Worm (Caenorhabditis elegans) whole organism, midembryonic: ENCODE measurements around the gene F45B8.5.

Source experiments
- T22C8.4 ChIP-seq: fragments of 200-800 bp; sonication (Bioruptor generic); IDR thresholded peaks from 2 replicates; pipeline ENCODE4 v1.3.6; 2022; ENCODE audit warnings: missing genetic modification characterization, missing compliant biosample characterization
- cog-1 ChIP-seq: sonication (generic microtip); optimal IDR thresholded peaks from 2 replicates; lab custom pipeline; 2016; ENCODE audit warnings: missing genetic modification characterization, missing compliant biosample characterization
- flt-1 ChIP-seq: fragments of 200-800 bp; sonication (Bioruptor generic); IDR thresholded peaks from 2 replicates; pipeline ENCODE4 v1.3.6; 2022; ENCODE audit warnings: missing genetic modification characterization, missing compliant biosample characterization
- klf-2 ChIP-seq: fragments of 200-800 bp; sonication (Bioruptor generic); conservative IDR thresholded peaks from 2 replicates; pipeline ENCODE4 v1.3.6; 2022; ENCODE audit warnings: missing genetic modification reagents, missing genetic modification characterization, missing compliant biosample characterization
- med-1 ChIP-seq: sonication (generic microtip); optimal IDR thresholded peaks from 2 replicates; lab custom pipeline; 2017; ENCODE audit warnings: missing genetic modification characterization, mild to moderate bottlenecking, missing compliant biosample characterization, antibody characterized with exemption, missing genetic modification reagents; ENCODE audit not compliant: insufficient read depth
- tab-1 ChIP-seq: fragments of 200-800 bp; sonication (Bioruptor generic); IDR thresholded peaks from 2 replicates; pipeline ENCODE4 v1.3.6; 2022; ENCODE audit warnings: missing genetic modification characterization, missing compliant biosample characterization

DNA sequence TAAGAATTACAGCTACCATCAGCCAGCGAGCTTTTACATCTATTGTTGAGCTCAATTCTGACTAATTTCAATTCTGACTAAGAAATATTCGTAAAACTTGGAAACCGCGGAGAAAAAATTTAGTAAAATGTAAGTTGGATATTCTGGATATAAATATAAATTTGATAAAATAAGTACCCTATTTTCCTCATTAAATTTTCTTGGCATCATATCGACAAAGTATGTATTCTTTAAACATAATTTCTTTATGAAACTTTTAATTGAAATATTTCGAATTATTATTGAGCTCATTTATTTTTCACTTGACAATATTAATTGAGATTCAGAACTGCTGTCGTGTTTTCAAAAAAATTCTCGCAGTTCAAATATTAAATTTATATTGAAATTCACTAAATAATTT lies 36.3 kb upstream of the F45B8.5 start:
- TF ChIP-seq T22C8.4 (GFP tag; lab: Robert Waterston, UW) (no peak), klf-2 (GFP tag; lab: Robert Waterston, UW) (no peak), flt-1 (GFP tag; lab: Robert Waterston, UW) (no peak), cog-1 (tag; lab: Kevin White, UChicago) (no peak), tab-1 (no peak), med-1 (no peak)
